Worm (Caenorhabditis elegans) whole organism, midembryonic: Measurements from ENCODE around the gene F40A3.3.

ENCODE experiments used
- T22C8.4 ChIP-seq: fragments of 200-800 bp; sonication (Bioruptor generic); IDR thresholded peaks from 2 replicates; pipeline ENCODE4 v1.3.6; 2022; ENCODE audit warnings: missing genetic modification characterization, missing compliant biosample characterization
- cog-1 ChIP-seq: sonication (generic microtip); optimal IDR thresholded peaks from 2 replicates; lab custom pipeline; 2016; ENCODE audit warnings: missing genetic modification characterization, missing compliant biosample characterization
- flt-1 ChIP-seq: fragments of 200-800 bp; sonication (Bioruptor generic); IDR thresholded peaks from 2 replicates; pipeline ENCODE4 v1.3.6; 2022; ENCODE audit warnings: missing genetic modification characterization, missing compliant biosample characterization
- klf-2 ChIP-seq: fragments of 200-800 bp; sonication (Bioruptor generic); conservative IDR thresholded peaks from 2 replicates; pipeline ENCODE4 v1.3.6; 2022; ENCODE audit warnings: missing genetic modification reagents, missing genetic modification characterization, missing compliant biosample characterization
- med-1 ChIP-seq: sonication (generic microtip); optimal IDR thresholded peaks from 2 replicates; lab custom pipeline; 2017; ENCODE audit warnings: missing genetic modification characterization, mild to moderate bottlenecking, missing compliant biosample characterization, antibody characterized with exemption, missing genetic modification reagents; ENCODE audit not compliant: insufficient read depth
- ref-1 ChIP-seq: fragments of 200-800 bp; sonication (Bioruptor generic); conservative IDR thresholded peaks from 2 replicates; pipeline ENCODE4 v1.3.6; 2022; ENCODE audit warnings: missing genetic modification reagents, missing genetic modification characterization, missing compliant biosample characterization
- tab-1 ChIP-seq: fragments of 200-800 bp; sonication (Bioruptor generic); IDR thresholded peaks from 2 replicates; pipeline ENCODE4 v1.3.6; 2022; ENCODE audit warnings: missing genetic modification characterization, missing compliant biosample characterization
- ztf-23 ChIP-seq: fragments of 200-800 bp; sonication (Bioruptor generic); IDR thresholded peaks from 2 replicates; pipeline ENCODE4 v1.3.6; 2022; ENCODE audit warnings: missing genetic modification reagents, missing genetic modification characterization, missing compliant biosample characterization
- ztf-29 ChIP-seq: fragments of 200-800 bp; sonication (Bioruptor generic); IDR thresholded peaks from 2 replicates; pipeline ENCODE4 v1.3.6; 2022; ENCODE audit warnings: missing genetic modification reagents, missing genetic modification characterization, missing compliant biosample characterization

DNA sequence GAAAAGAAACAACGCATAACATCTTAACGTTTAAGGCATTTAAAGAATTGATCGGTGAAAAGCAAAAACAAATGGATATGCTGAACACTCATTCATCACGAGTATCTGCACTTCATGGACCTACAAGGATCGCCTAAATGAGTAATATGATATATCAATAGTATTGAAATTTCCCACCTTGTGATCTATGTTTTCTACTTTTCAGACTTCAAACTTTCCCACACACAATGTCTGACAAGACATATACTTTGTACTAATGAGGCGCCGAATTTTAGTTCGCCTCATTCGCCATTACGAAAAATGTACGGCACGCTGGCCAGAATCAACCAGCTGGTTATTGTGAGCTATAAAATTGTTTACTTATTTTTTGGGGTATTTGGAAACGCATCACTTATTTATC lies 49.5 kb downstream of the F40A3.3 start, which contains the start of gene srsx-6:
- TF ChIP-seq ztf-23 = no peak
- no peak for TF ChIP-seq med-1
- TF ChIP-seq T22C8.4 (GFP tag; lab: Robert Waterston, UW) = no peak
- TF ChIP-seq ref-1 (GFP tag; lab: Robert Waterston, UW) = no peak
- no peak for TF ChIP-seq tab-1 (GFP tag; lab: Robert Waterston, UW)
- no peak for TF ChIP-seq flt-1
- TF ChIP-seq cog-1 = no peak
- no peak for TF ChIP-seq klf-2 (GFP tag; lab: Robert Waterston, UW)
- TF ChIP-seq ztf-29 (GFP tag; lab: Robert Waterston, UW) = no peak
